Fruit fly (Drosophila melanogaster): Measurements from ENCODE around the gene tomboy20.

Gene tomboy20

dm6 chr3R:10699020-10699951 lies 36.5 kb downstream of the tomboy20 start (continued):
- TF ChIP-seq chn (GFP tag; optimal IDR thresholded peaks at IDR 0.05): no peak
- no peak for TF ChIP-seq lola (GFP tag; optimal IDR thresholded peaks at IDR 0.05)
- TF ChIP-seq slbo (GFP tag; IDR thresholded peaks at IDR 0.05): peak; percentile 57
- peak; percentile 58 for TF ChIP-seq CG3281 (GFP tag; optimal IDR thresholded peaks at IDR 0.05)
- TF ChIP-seq CG7963 (GFP tag; IDR thresholded peaks at IDR 0.05; ENCODE audit: partially characterized antibody): no peak
- TF ChIP-seq maf-S (GFP tag; optimal IDR thresholded peaks at IDR 0.05): no peak
- TF ChIP-seq cad (GFP tag; optimal IDR thresholded peaks at IDR 0.05): no peak
- no peak for TF ChIP-seq Bteb2 (GFP tag; optimal IDR thresholded peaks at IDR 0.05)
- TF ChIP-seq dpn (GFP tag; optimal IDR thresholded peaks at IDR 0.05): peak in 1 of 2 experiments; percentile 1
- no peak for TF ChIP-seq CG8944 (GFP tag; optimal IDR thresholded peaks at IDR 0.05)
- TF ChIP-seq CG2889 (GFP tag; IDR thresholded peaks at IDR 0.05): no peak
- TF ChIP-seq CG17829 (tag; optimal IDR thresholded peaks at IDR 0.05): no peak
- TF ChIP-seq CG8388 (GFP tag; optimal IDR thresholded peaks at IDR 0.05): no peak
- no peak for TF ChIP-seq Xbp1 (GFP tag; optimal IDR thresholded peaks at IDR 0.05)
- TF ChIP-seq BEAF-32 (GFP tag; optimal IDR thresholded peaks at IDR 0.05): no peak
- TF ChIP-seq E2f1 (GFP tag; IDR thresholded peaks at IDR 0.05): no peak
- peak; percentile 68 for TF ChIP-seq grn (GFP tag; optimal IDR thresholded peaks at IDR 0.05)
- TF ChIP-seq CG8290 (GFP tag; optimal IDR thresholded peaks at IDR 0.05): no peak
- TF ChIP-seq CG8290 (tag; optimal IDR thresholded peaks at IDR 0.05): no peak
- TF ChIP-seq zfh2 (GFP tag; optimal IDR thresholded peaks at IDR 0.05): peak; percentile 45
- TF ChIP-seq CG9932 (GFP tag; IDR thresholded peaks at IDR 0.05): peak; percentile 40; the same call in 1 of the 2 replicates
- no peak for TF ChIP-seq Dip3 (GFP tag; optimal IDR thresholded peaks at IDR 0.05)
- peak; percentile 72 for TF ChIP-seq cwo (GFP tag; optimal IDR thresholded peaks at IDR 0.05)
- TF ChIP-seq lilli (GFP tag; optimal IDR thresholded peaks at IDR 0.05): peak; percentile 53
- TF ChIP-seq CTCF (GFP tag; optimal IDR thresholded peaks at IDR 0.05): no peak
- TF ChIP-seq wor (GFP tag; IDR thresholded peaks at IDR 0.05): no peak
- TF ChIP-seq Meics (GFP tag; optimal IDR thresholded peaks at IDR 0.05): peak; percentile 39
- no peak for TF ChIP-seq pan (optimal IDR thresholded peaks at IDR 0.05)
- TF ChIP-seq pan (GFP tag; optimal IDR thresholded peaks at IDR 0.05 in 1 of 2, IDR thresholded peaks at IDR 0.05 in 1 of 2): peak in 1 of 2 experiments; percentile 25
- TF ChIP-seq fd96Cb (tag; optimal IDR thresholded peaks at IDR 0.05): no peak
- no peak for TF ChIP-seq Awh (GFP tag; IDR thresholded peaks at IDR 0.05)
- no peak for TF ChIP-seq CG10979 (tag; optimal IDR thresholded peaks at IDR 0.05)
- no peak for TF ChIP-seq HmgD (GFP tag; optimal IDR thresholded peaks at IDR 0.05)
- no peak for TF ChIP-seq dmrt99B (tag; optimal IDR thresholded peaks at IDR 0.05)
- no peak for TF ChIP-seq Doc3 (GFP tag; IDR thresholded peaks at IDR 0.05; ENCODE audit: partially characterized antibody)
- TF ChIP-seq CG14050 (GFP tag; IDR thresholded peaks at IDR 0.05): no peak
- no peak for TF ChIP-seq jigr1 (GFP tag; IDR thresholded peaks at IDR 0.05)
- TF ChIP-seq Lhr (GFP tag; optimal IDR thresholded peaks at IDR 0.05): no peak
- TF ChIP-seq HLH54F (GFP tag; optimal IDR thresholded peaks at IDR 0.05): no peak
- TF ChIP-seq Dref (GFP tag; IDR thresholded peaks at IDR 0.05): no peak
- peak; percentile 0 for TF ChIP-seq D19B (GFP tag; optimal IDR thresholded peaks at IDR 0.05)
- no peak for TF ChIP-seq CG32767 (GFP tag; IDR thresholded peaks at IDR 0.05)
- TF ChIP-seq peb (GFP tag; IDR thresholded peaks at IDR 0.05): no peak
- no peak for TF ChIP-seq pita (GFP tag; optimal IDR thresholded peaks at IDR 0.05)
- TF ChIP-seq CG17359 (tag; optimal IDR thresholded peaks at IDR 0.05): no peak
- no peak for TF ChIP-seq CG5180 (GFP tag; optimal IDR thresholded peaks at IDR 0.05)
- TF ChIP-seq CG4328 (GFP tag; optimal IDR thresholded peaks at IDR 0.05): no peak
- TF ChIP-seq CG3065 (GFP tag; optimal IDR thresholded peaks at IDR 0.05): no peak
- TF ChIP-seq gsb-n (tag; optimal IDR thresholded peaks at IDR 0.05): no peak
- TF ChIP-seq pum (GFP tag; optimal IDR thresholded peaks at IDR 0.05): no peak

All from whole organism, embryonic.